Fruit fly (Drosophila melanogaster) whole organism, wandering third instar larva: ENCODE results near the gene CG7227.

ENCODE experiments used
- Abd-B ChIP-seq: fragments of >200 bp; optimal IDR thresholded peaks from 2 replicates; lab custom pipeline; 2017; ENCODE audit warnings: missing biosample characterization, missing genetic modification characterization
- CG32264 ChIP-seq: fragments of 200-800 bp; sonication (Bioruptor generic); optimal IDR thresholded peaks from 2 replicates; lab custom pipeline; 2016; ENCODE audit warnings: missing biosample characterization, missing genetic modification characterization
- CrebA ChIP-seq: fragments of 200-800 bp; sonication (Bioruptor generic); optimal IDR thresholded peaks from 2 replicates; lab custom pipeline; 2016; ENCODE audit warnings: missing biosample characterization, mild to moderate bottlenecking, missing genetic modification characterization, borderline replicate concordance
- Dfd ChIP-seq: fragments of >200 bp; optimal IDR thresholded peaks from 2 replicates; lab custom pipeline; 2017; ENCODE audit warnings: missing biosample characterization, missing genetic modification characterization
- Dif ChIP-seq: fragments of 200-275, 200-300 bp; sonication (Bioruptor generic); optimal IDR thresholded peaks from 2 replicates; lab custom pipeline; 2018; ENCODE audit warnings: missing biosample characterization, missing genetic modification characterization; ENCODE audit not compliant: partially characterized antibody
- GATAd ChIP-seq: sonication (Bioruptor generic); optimal IDR thresholded peaks from 2 replicates; lab custom pipeline; 2016; ENCODE audit warnings: missing biosample characterization, missing genetic modification characterization
- HLH106 ChIP-seq: fragments of 200-800 bp; optimal IDR thresholded peaks from 3 replicates; lab custom pipeline; 2019; ENCODE audit warnings: missing biosample characterization, mild to moderate bottlenecking, missing genetic modification characterization, moderate library complexity
- Hnf4 ChIP-seq: fragments of 200-800 bp; sonication (Bioruptor generic); optimal IDR thresholded peaks from 2 replicates; lab custom pipeline; 2016; ENCODE audit warnings: missing biosample characterization, mild to moderate bottlenecking, missing genetic modification characterization
- Hr78 ChIP-seq: fragments of >200 bp; optimal IDR thresholded peaks from 2 replicates; lab custom pipeline; 2017; ENCODE audit warnings: missing biosample characterization, missing genetic modification characterization
- Hr83 ChIP-seq: fragments of 200-300 bp; sonication (Bioruptor generic); optimal IDR thresholded peaks from 2 replicates; lab custom pipeline; 2016; ENCODE audit warnings: missing biosample characterization, mild to moderate bottlenecking, missing genetic modification characterization, moderate library complexity; ENCODE audit not compliant: poor library complexity, severe bottlenecking
- Jra ChIP-seq: sonication (Bioruptor generic); optimal IDR thresholded peaks from 2 replicates; lab custom pipeline; 2016; ENCODE audit warnings: missing biosample characterization, missing genetic modification characterization
- Mio ChIP-seq: sonication (Bioruptor generic); optimal IDR thresholded peaks from 2 replicates; lab custom pipeline; 2016; ENCODE audit warnings: missing biosample characterization, missing genetic modification characterization
- Myc ChIP-seq: fragments of >200 bp; optimal IDR thresholded peaks from 2 replicates; lab custom pipeline; 2017
- N ChIP-seq: fragments of >200 bp; optimal IDR thresholded peaks from 2 replicates; lab custom pipeline; 2018; ENCODE audit warnings: missing biosample characterization, missing external identifiers, missing genetic modification characterization
- OdsH ChIP-seq: fragments of 200-800 bp; sonication (Bioruptor generic); optimal IDR thresholded peaks from 2 replicates; lab custom pipeline; 2016; ENCODE audit warnings: missing biosample characterization, mild to moderate bottlenecking, missing genetic modification characterization
- Rel ChIP-seq, 2 experiments: fragments of 200-800 bp; sonication (Bioruptor generic) in 1 of 2; optimal IDR thresholded peaks; 2 replicates in 1 of 2; 3 replicates in 1 of 2; lab custom pipeline; 2016 to 2019; ENCODE audit warnings: mild to moderate bottlenecking in 2 of 2, missing biosample characterization in 2 of 2, missing genetic modification characterization in 2 of 2, moderate library complexity in 1 of 2
- Vsx2 ChIP-seq: fragments of 200-300, 225-300 bp; sonication (Bioruptor generic); optimal IDR thresholded peaks from 2 replicates; lab custom pipeline; 2018; ENCODE audit warnings: missing biosample characterization, missing genetic modification characterization; ENCODE audit not compliant: partially characterized antibody
- br ChIP-seq: fragments of 200-800 bp; sonication (Bioruptor generic); optimal IDR thresholded peaks from 2 replicates; lab custom pipeline; 2016; ENCODE audit warnings: missing biosample characterization, missing genetic modification characterization
- brk ChIP-seq: fragments of 200-800 bp; sonication (Bioruptor generic); optimal IDR thresholded peaks from 2 replicates; lab custom pipeline; 2016; ENCODE audit warnings: missing biosample characterization, mild to moderate bottlenecking, missing genetic modification characterization
- dl ChIP-seq, 2 experiments: fragments of 175-275, 200-275 bp in 1 of 2; fragments of 200-275 bp in 1 of 2; sonication (Bioruptor generic); optimal IDR thresholded peaks; lab custom pipeline; 2018; ENCODE audit warnings: mild to moderate bottlenecking in 2 of 2, missing biosample characterization in 2 of 2, missing genetic modification characterization in 2 of 2, moderate library complexity in 2 of 2; ENCODE audit not compliant: partially characterized antibody in 2 of 2, insufficient read depth in 1 of 2
- dmrt93B ChIP-seq: fragments of 200-800 bp; sonication (Bioruptor generic); optimal IDR thresholded peaks from 2 replicates; lab custom pipeline; 2018; ENCODE audit warnings: missing biosample characterization, mild to moderate bottlenecking, missing genetic modification characterization
- ey ChIP-seq: fragments of 200-800 bp; sonication (Bioruptor generic); optimal IDR thresholded peaks from 2 replicates; lab custom pipeline; 2016; ENCODE audit warnings: missing biosample characterization, missing genetic modification characterization
- foxo ChIP-seq, 2 experiments: fragments of 200-800 bp; sonication (Bioruptor generic); optimal IDR thresholded peaks; 2 replicates in 1 of 2; 3 replicates in 1 of 2; lab custom pipeline; 2016 to 2017; ENCODE audit warnings: missing biosample characterization in 2 of 2, missing genetic modification characterization in 2 of 2
- fru ChIP-seq: fragments of 200-800 bp; sonication (Bioruptor generic); optimal IDR thresholded peaks from 3 replicates; lab custom pipeline; 2016; ENCODE audit warnings: missing biosample characterization, mild to moderate bottlenecking, missing genetic modification characterization
- h ChIP-seq: fragments of 200-800 bp; sonication (Bioruptor generic); optimal IDR thresholded peaks from 3 replicates; lab custom pipeline; 2016; ENCODE audit warnings: missing biosample characterization, mild to moderate bottlenecking, missing genetic modification characterization
- jim ChIP-seq: fragments of 175-275, 200-325 bp; sonication (Bioruptor generic); optimal IDR thresholded peaks from 2 replicates; lab custom pipeline; 2016; ENCODE audit warnings: missing biosample characterization, mild to moderate bottlenecking, missing genetic modification characterization
- lola ChIP-seq: fragments of >200 bp; optimal IDR thresholded peaks from 2 replicates; lab custom pipeline; 2017; ENCODE audit warnings: missing biosample characterization, missing genetic modification characterization
- pan ChIP-seq: fragments of >200 bp; optimal IDR thresholded peaks from 2 replicates; lab custom pipeline; 2017
- psq ChIP-seq: fragments of 200-800 bp; sonication (Bioruptor generic); optimal IDR thresholded peaks from 3 replicates; lab custom pipeline; 2017; ENCODE audit warnings: missing biosample characterization, mild to moderate bottlenecking, missing genetic modification characterization, moderate library complexity
- rgr ChIP-seq: fragments of 200-800 bp; sonication (Bioruptor generic); optimal IDR thresholded peaks from 3 replicates; lab custom pipeline; 2016; ENCODE audit warnings: missing biosample characterization, mild to moderate bottlenecking, missing genetic modification characterization
- sage ChIP-seq: fragments of 200-800 bp; sonication (Bioruptor generic); optimal IDR thresholded peaks from 2 replicates; lab custom pipeline; 2016; ENCODE audit warnings: missing biosample characterization, mild to moderate bottlenecking, missing genetic modification characterization
- sv ChIP-seq: fragments of 200-800 bp; sonication (Bioruptor generic); optimal IDR thresholded peaks from 3 replicates; lab custom pipeline; 2016; ENCODE audit warnings: missing biosample characterization, missing genetic modification characterization
- woc ChIP-seq: sonication (Bioruptor generic); optimal IDR thresholded peaks from 2 replicates; lab custom pipeline; 2016; ENCODE audit warnings: missing biosample characterization, mild to moderate bottlenecking, missing genetic modification characterization

Gene CG7227

DNA sequence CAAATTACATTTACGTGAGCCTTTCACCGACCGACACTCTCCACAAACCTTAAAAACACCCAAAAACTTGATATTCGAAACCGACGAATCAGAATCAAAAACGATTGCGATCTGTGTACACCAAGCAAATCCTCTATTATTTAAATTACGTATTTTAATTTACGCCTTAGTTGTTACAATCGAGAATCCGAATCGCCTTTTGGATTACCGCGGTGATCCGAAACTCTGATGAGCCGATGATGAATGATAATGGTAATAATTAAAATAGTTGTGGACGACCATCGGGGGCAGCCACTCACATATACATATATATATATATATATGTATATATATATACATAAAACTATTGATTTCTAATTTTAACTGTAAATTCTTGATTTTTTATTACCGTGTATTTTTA, 41.7 kb upstream of the CG7227 start, which contains the start of gene CG7367:
Gene CG7367 (minus strand): TSS at position 101 of the 400 bp plus-strand sequence.
- TF ChIP-seq GATAd (GFP tag; lab: Kevin White, UChicago) (no peak), lola (GFP tag; lab: Kevin White, UChicago) (no peak)

DNA sequence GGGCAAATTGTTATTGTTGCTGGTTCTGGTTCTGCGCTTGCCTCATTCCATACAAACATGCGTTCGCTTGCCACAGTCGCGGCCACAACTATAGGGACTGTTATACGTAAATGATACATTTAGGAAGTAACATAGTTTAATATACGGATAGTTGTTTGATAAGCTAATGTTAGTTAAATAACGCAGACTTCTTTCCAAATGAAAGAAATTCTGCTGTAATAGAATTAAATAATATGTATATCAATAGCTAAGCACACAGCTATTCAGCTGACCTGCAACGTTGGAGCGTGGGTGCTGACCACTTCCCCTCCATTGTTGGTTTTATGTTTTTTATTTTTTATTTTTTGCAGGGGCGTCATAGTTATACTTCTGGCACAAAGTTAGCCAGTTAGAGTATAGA, 36.8 kb upstream of the CG7227 start:
- TF ChIP-seq pan (no peak), Hr83 (GFP tag; lab: Kevin White, UChicago) (no peak), sage (GFP tag; lab: Kevin White, UChicago) (no peak), Mio (no peak), fru (GFP tag; lab: Kevin White, UChicago) (peak; percentile 43), CrebA (no peak), CG32264 (no peak), woc (GFP tag; lab: Kevin White, UChicago) (no peak), h (GFP tag; lab: Kevin White, UChicago) (peak; percentile 31), Abd-B (GFP tag; lab: Kevin White, UChicago) (no peak), dl (GFP tag; optimal IDR thresholded peaks at IDR 0.05; lab: Kevin White, UChicago; ENCODE audit: insufficient read depth in 1 of 2, partially characterized antibody in 2 of 2) (no peak), foxo (GFP tag; optimal IDR thresholded peaks at IDR 0.05; lab: Kevin White, UChicago) (peak in 1 of 2 experiments; percentile 41), psq (peak; percentile 16), br (GFP tag; lab: Kevin White, UChicago) (peak; percentile 18), sv (GFP tag; lab: Kevin White, UChicago) (no peak), OdsH (GFP tag; lab: Kevin White, UChicago) (no peak), dmrt93B (GFP tag; lab: Kevin White, UChicago) (no peak), lola (GFP tag; lab: Kevin White, UChicago) (no peak), N (no peak), rgr (GFP tag; lab: Kevin White, UChicago) (peak; percentile 47), jim (GFP tag; lab: Kevin White, UChicago) (no peak), ey (GFP tag; lab: Kevin White, UChicago) (peak; percentile 39), Dfd (no peak), Hnf4 (GFP tag; lab: Kevin White, UChicago) (peak; percentile 31)

DNA sequence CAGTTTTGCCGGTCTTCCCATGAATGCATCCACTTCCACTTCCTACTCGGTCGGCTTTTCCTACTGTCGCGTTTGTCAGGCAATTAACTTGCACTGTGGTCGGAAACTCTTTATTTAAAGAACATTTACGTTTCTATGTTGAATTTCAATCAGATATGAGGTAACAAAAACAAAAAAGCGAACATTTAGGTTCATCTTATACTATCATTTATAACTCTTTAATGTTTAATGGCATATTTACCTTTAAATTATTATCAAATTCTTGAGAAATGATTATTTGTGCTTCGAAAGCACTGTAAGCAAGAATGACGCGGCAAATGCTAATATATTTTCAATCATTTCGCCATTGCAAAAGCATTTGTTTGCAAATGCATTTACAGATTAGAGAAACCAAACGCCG, 35.8 kb upstream of the CG7227 start:
- TF ChIP-seq fru (GFP tag; lab: Kevin White, UChicago) (peak; percentile 12), psq (peak; percentile 1), h (GFP tag; lab: Kevin White, UChicago) (peak; percentile 21), Jra (no peak), ey (GFP tag; lab: Kevin White, UChicago) (no peak), dmrt93B (GFP tag; lab: Kevin White, UChicago) (no peak), Hr78 (GFP tag; lab: Kevin White, UChicago) (no peak), brk (GFP tag; lab: Kevin White, UChicago) (no peak), br (GFP tag; lab: Kevin White, UChicago) (no peak), Abd-B (GFP tag; lab: Kevin White, UChicago) (no peak), foxo (GFP tag; optimal IDR thresholded peaks at IDR 0.05; lab: Kevin White, UChicago) (peak in 1 of 2 experiments; percentile 8), OdsH (GFP tag; lab: Kevin White, UChicago) (peak; percentile 10), Vsx2 (no peak), sage (GFP tag; lab: Kevin White, UChicago) (no peak)

DNA sequence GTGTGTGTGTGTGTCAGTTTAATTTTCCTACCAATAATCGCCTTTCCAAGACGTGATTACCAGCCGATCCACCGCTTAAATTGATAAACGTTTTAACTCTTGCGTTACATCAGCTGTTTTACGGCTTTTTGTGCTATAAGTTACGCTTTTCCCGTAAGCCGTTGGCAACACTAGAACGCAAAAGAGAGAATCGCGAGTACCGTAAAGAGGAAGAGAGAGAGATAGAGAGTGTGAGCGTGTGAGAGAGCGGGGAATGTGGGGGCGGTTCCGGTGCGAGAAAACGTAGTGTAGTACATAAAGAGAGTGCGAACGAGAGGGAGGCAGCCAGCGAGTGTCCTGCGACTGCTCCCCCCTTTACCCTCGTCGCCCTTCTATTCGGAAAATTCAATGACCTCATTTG, 33.6 kb upstream of the CG7227 start:
- TF ChIP-seq woc (GFP tag; lab: Kevin White, UChicago) (no peak), Hnf4 (GFP tag; lab: Kevin White, UChicago) (peak; percentile 6), psq (peak; percentile 40), lola (GFP tag; lab: Kevin White, UChicago) (no peak), Dif (GFP tag; lab: Kevin White, UChicago) (peak; percentile 67), Rel (GFP tag; optimal IDR thresholded peaks at IDR 0.05; lab: Kevin White, UChicago) (no peak), Rel (tag; optimal IDR thresholded peaks at IDR 0.05; lab: Kevin White, UChicago) (no peak), CrebA (no peak), jim (GFP tag; lab: Kevin White, UChicago) (no peak), br (GFP tag; lab: Kevin White, UChicago) (no peak), Myc (lab: Kevin White, UChicago) (no peak), dl (GFP tag; optimal IDR thresholded peaks at IDR 0.05; lab: Kevin White, UChicago; ENCODE audit: insufficient read depth in 1 of 2, partially characterized antibody in 2 of 2) (peak in 1 of 2 experiments; percentile 56), Vsx2 (no peak), fru (GFP tag; lab: Kevin White, UChicago) (no peak), HLH106 (tag; lab: Kevin White, UChicago) (no peak)
- TF ChIP-seq, all 38 proteins: peak for 4
